Worm (Caenorhabditis elegans) whole organism, L3 larva: ENCODE measurements around the gene trpp-9.

Experiments
- ZK546.5 ChIP-seq: sonication (generic microtip); optimal IDR thresholded peaks from 2 replicates; lab custom pipeline; 2017; ENCODE audit warnings: missing biosample characterization, missing genetic modification characterization
- aly-2 ChIP-seq: fragments of 150-350 bp; optimal IDR thresholded peaks from 2 replicates; lab custom pipeline; 2014; ENCODE audit warnings: missing biosample characterization, missing genetic modification characterization
- ceh-16 ChIP-seq: sonication (generic microtip); optimal IDR thresholded peaks from 2 replicates; lab custom pipeline; 2017; ENCODE audit warnings: missing biosample characterization, missing genetic modification characterization
- ceh-28 ChIP-seq: fragments of 150-350 bp; optimal IDR thresholded peaks from 2 replicates; lab custom pipeline; 2014; ENCODE audit warnings: missing biosample characterization, missing genetic modification reagents, missing genetic modification characterization
- ceh-82 ChIP-seq: fragments of 150-350 bp; optimal IDR thresholded peaks from 2 replicates; lab custom pipeline; 2014; ENCODE audit warnings: missing biosample characterization, missing genetic modification characterization
- ceh-9 ChIP-seq: sonication (generic microtip); optimal IDR thresholded peaks from 2 replicates; lab custom pipeline; 2018; ENCODE audit warnings: missing biosample characterization, missing genetic modification characterization
- daf-12 ChIP-seq: fragments of 150-350 bp; optimal IDR thresholded peaks from 2 replicates; lab custom pipeline; 2014; ENCODE audit warnings: missing biosample characterization, missing genetic modification reagents, missing genetic modification characterization
- egl-27 ChIP-seq: sonication (generic microtip); optimal IDR thresholded peaks from 4 replicates; lab custom pipeline; 2017; ENCODE audit warnings: missing biosample characterization, missing genetic modification reagents, missing genetic modification characterization
- egl-5 ChIP-seq: fragments of 150-350 bp; optimal IDR thresholded peaks from 2 replicates; lab custom pipeline; 2017; ENCODE audit warnings: missing biosample characterization, missing genetic modification reagents, missing genetic modification characterization, inconsistent platforms
- elt-1 ChIP-seq: fragments of 150-350 bp; optimal IDR thresholded peaks from 2 replicates; lab custom pipeline; 2014; ENCODE audit warnings: missing biosample characterization, missing genetic modification characterization
- elt-2 ChIP-seq: sonication (generic microtip); optimal IDR thresholded peaks from 2 replicates; lab custom pipeline; 2016; ENCODE audit warnings: missing genetic modification reagents, mild to moderate bottlenecking, missing genetic modification characterization, missing compliant biosample characterization
- elt-3 ChIP-seq, 3 experiments: fragments of 150-350 bp in 1 of 3; sonication (generic microtip) in 2 of 3; optimal IDR thresholded peaks; 2 replicates in 2 of 3; 4 replicates in 1 of 3; lab custom pipeline; 2014 to 2017; ENCODE audit warnings: missing biosample characterization in 3 of 3, missing genetic modification characterization in 3 of 3
- eor-1 ChIP-seq, 2 experiments: fragments of 150-350 bp; optimal IDR thresholded peaks; 2 replicates each; lab custom pipeline; 2014 to 2018; ENCODE audit warnings: missing biosample characterization in 2 of 2, missing genetic modification characterization in 2 of 2
- fkh-10 ChIP-seq: sonication (generic microtip); optimal IDR thresholded peaks from 2 replicates; lab custom pipeline; 2017; ENCODE audit warnings: missing biosample characterization, missing genetic modification reagents, missing genetic modification characterization
- fkh-2 ChIP-seq: fragments of 150-350 bp; optimal IDR thresholded peaks from 2 replicates; lab custom pipeline; 2014; ENCODE audit warnings: missing biosample characterization, missing genetic modification reagents, missing genetic modification characterization
- fos-1 ChIP-seq: fragments of 150-350 bp; optimal IDR thresholded peaks from 2 replicates; lab custom pipeline; 2014; ENCODE audit warnings: missing biosample characterization, missing genetic modification characterization
- hmg-11 ChIP-seq: sonication (generic microtip); optimal IDR thresholded peaks from 2 replicates; lab custom pipeline; 2016; ENCODE audit warnings: missing genetic modification characterization, missing compliant biosample characterization
- jun-1 ChIP-seq: fragments of 150-350 bp; optimal IDR thresholded peaks from 2 replicates; lab custom pipeline; 2014; ENCODE audit warnings: missing biosample characterization, missing genetic modification reagents, missing genetic modification characterization
- lin-15B ChIP-seq: fragments of 150-350 bp; optimal IDR thresholded peaks from 2 replicates; lab custom pipeline; 2014; ENCODE audit warnings: missing biosample characterization, missing genetic modification characterization
- lin-39 ChIP-seq: fragments of 150-350 bp; optimal IDR thresholded peaks from 2 replicates; lab custom pipeline; 2018; ENCODE audit warnings: missing biosample characterization, missing genetic modification reagents, missing genetic modification characterization
- lsy-12 ChIP-seq: sonication (generic microtip); optimal IDR thresholded peaks from 2 replicates; lab custom pipeline; 2016; ENCODE audit warnings: mild to moderate bottlenecking, missing genetic modification characterization, missing compliant biosample characterization
- mdl-1 ChIP-seq: fragments of 150-350 bp; optimal IDR thresholded peaks from 2 replicates; lab custom pipeline; 2014; ENCODE audit warnings: missing biosample characterization, missing genetic modification characterization
- nfya-1 ChIP-seq: sonication (generic microtip); optimal IDR thresholded peaks from 2 replicates; lab custom pipeline; 2017; ENCODE audit warnings: missing genetic modification characterization, mild to moderate bottlenecking, missing compliant biosample characterization, antibody characterized with exemption, moderate library complexity; ENCODE audit not compliant: insufficient read depth
- nhr-11 ChIP-seq: fragments of 150-350 bp; optimal IDR thresholded peaks from 2 replicates; lab custom pipeline; 2014; ENCODE audit warnings: missing biosample characterization, missing genetic modification characterization
- nhr-23 ChIP-seq: fragments of 150-350 bp; optimal IDR thresholded peaks from 2 replicates; lab custom pipeline; 2014; ENCODE audit warnings: missing biosample characterization, missing genetic modification reagents, missing genetic modification characterization
- nhr-25 ChIP-seq: sonication (generic microtip); optimal IDR thresholded peaks from 2 replicates; lab custom pipeline; 2017; ENCODE audit warnings: missing biosample characterization, missing genetic modification characterization
- nhr-28 ChIP-seq: fragments of 150-350 bp; optimal IDR thresholded peaks from 2 replicates; lab custom pipeline; 2014; ENCODE audit warnings: missing biosample characterization, missing genetic modification characterization
- nhr-43 ChIP-seq: sonication (generic microtip); optimal IDR thresholded peaks from 2 replicates; lab custom pipeline; 2016; ENCODE audit warnings: mild to moderate bottlenecking, missing genetic modification characterization, missing compliant biosample characterization; ENCODE audit not compliant: poor library complexity, severe bottlenecking
- nhr-67 ChIP-seq: fragments of 150-350 bp; optimal IDR thresholded peaks from 2 replicates; lab custom pipeline; 2014; ENCODE audit warnings: missing biosample characterization, missing genetic modification characterization
- nhr-77 ChIP-seq: fragments of 150-350 bp; optimal IDR thresholded peaks from 2 replicates; lab custom pipeline; 2014; ENCODE audit warnings: missing biosample characterization, missing genetic modification characterization
- pha-4 ChIP-seq: fragments of 150-350 bp; optimal IDR thresholded peaks from 2 replicates; lab custom pipeline; 2014; ENCODE audit warnings: missing biosample characterization, missing genetic modification reagents, missing genetic modification characterization
- pqm-1 ChIP-seq: fragments of 150-350 bp; optimal IDR thresholded peaks from 2 replicates; lab custom pipeline; 2017; ENCODE audit warnings: missing biosample characterization, missing genetic modification characterization, inconsistent platforms
- skn-1 ChIP-seq: fragments of 150-350 bp; optimal IDR thresholded peaks from 2 replicates; lab custom pipeline; 2014; ENCODE audit warnings: missing biosample characterization, missing genetic modification characterization
- snpc-4 ChIP-seq: fragments of 150-350 bp; optimal IDR thresholded peaks from 2 replicates; lab custom pipeline; 2014; ENCODE audit warnings: missing biosample characterization, missing genetic modification characterization
- tbx-2 ChIP-seq: sonication (generic microtip); optimal IDR thresholded peaks from 2 replicates; lab custom pipeline; 2016; ENCODE audit warnings: mild to moderate bottlenecking, missing genetic modification characterization, missing compliant biosample characterization
- unc-39 ChIP-seq: sonication (generic microtip); optimal IDR thresholded peaks from 4 replicates; lab custom pipeline; 2017; ENCODE audit warnings: missing biosample characterization, missing genetic modification characterization
- zag-1 ChIP-seq: fragments of 150-350 bp; optimal IDR thresholded peaks from 2 replicates; lab custom pipeline; 2014; ENCODE audit warnings: missing biosample characterization, missing genetic modification characterization
- ztf-11 ChIP-seq: fragments of 150-350 bp; optimal IDR thresholded peaks from 2 replicates; lab custom pipeline; 2014; ENCODE audit warnings: missing biosample characterization, missing genetic modification characterization
- ztf-4 ChIP-seq: fragments of 150-350 bp; optimal IDR thresholded peaks from 2 replicates; lab custom pipeline; 2014; ENCODE audit warnings: missing biosample characterization, missing genetic modification characterization

Gene trpp-9

DNA sequence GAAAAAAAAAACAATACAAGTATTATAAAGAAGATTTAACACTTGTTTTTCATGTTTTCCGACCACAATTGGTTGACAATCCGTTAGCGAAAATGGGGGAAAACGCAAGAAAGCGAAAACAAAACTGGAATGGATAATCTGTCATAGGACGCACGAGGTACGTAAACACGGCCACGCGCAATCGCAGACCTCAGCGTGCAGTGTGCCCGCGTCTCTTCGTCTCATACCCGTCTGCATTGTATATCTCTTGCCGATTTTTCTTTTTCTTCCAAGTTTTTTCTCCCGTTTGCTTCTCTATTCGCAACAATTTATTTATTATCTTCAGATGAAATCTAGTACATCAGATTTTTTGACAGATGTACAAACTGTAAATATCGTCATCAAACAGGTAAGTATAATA lies at the start of gene trpp-9:
Gene trpp-9 (plus strand): TSS at position 261 of the 400 bp plus-strand sequence.
- TF ChIP-seq ZK546.5 (no peak), nhr-23 (peak; percentile 59), nhr-28 (tag; lab: Kevin White, UChicago) (no peak), lin-15B (tag; lab: Kevin White, UChicago) (no peak), daf-12 (tag; lab: Kevin White, UChicago) (no peak), ceh-28 (tag; lab: Kevin White, UChicago) (no peak), ztf-11 (tag; lab: Kevin White, UChicago) (no peak), eor-1 (tag; optimal IDR thresholded peaks at IDR 0.05; lab: Kevin White, UChicago) (no peak), egl-27 (tag; lab: Kevin White, UChicago) (no peak), lsy-12 (tag; lab: Kevin White, UChicago) (no peak), pqm-1 (tag; lab: Kevin White, UChicago) (no peak), tbx-2 (no peak), elt-3 (tag; optimal IDR thresholded peaks at IDR 0.05; lab: Kevin White, UChicago) (no peak), mdl-1 (tag; lab: Kevin White, UChicago) (peak; percentile 14), ztf-4 (no peak), zag-1 (tag; lab: Kevin White, UChicago) (no peak), elt-2 (tag; lab: Kevin White, UChicago) (peak; percentile 13), snpc-4 (tag; lab: Kevin White, UChicago) (peak; percentile 52), egl-5 (tag; lab: Kevin White, UChicago) (peak; percentile 76), nhr-25 (tag; lab: Kevin White, UChicago) (peak; percentile 66), ceh-16 (tag; lab: Kevin White, UChicago) (no peak), nfya-1 (tag; lab: Kevin White, UChicago) (peak; percentile 58), elt-1 (tag; lab: Kevin White, UChicago) (peak; percentile 74), nhr-77 (tag; lab: Kevin White, UChicago) (no peak), lin-39 (tag; lab: Kevin White, UChicago) (peak; percentile 79), nhr-43 (tag; lab: Kevin White, UChicago) (peak; percentile 42), fkh-10 (GFP tag; lab: Kevin White, UChicago) (no peak), hmg-11 (tag; lab: Kevin White, UChicago) (peak; percentile 82), unc-39 (tag; lab: Kevin White, UChicago) (no peak), jun-1 (tag; lab: Kevin White, UChicago) (no peak), ceh-9 (tag; lab: Kevin White, UChicago) (no peak)

ce11 chrX:11515381-11515780 lies 48.3 kb upstream of the trpp-9 start:
- no peak for TF ChIP-seq nhr-11 (tag; lab: Kevin White, UChicago)
- TF ChIP-seq elt-2 (tag; lab: Kevin White, UChicago): peak; percentile 98
- TF ChIP-seq fos-1 (tag; lab: Kevin White, UChicago): peak; percentile 3
- no peak for TF ChIP-seq elt-1 (tag; lab: Kevin White, UChicago)
- TF ChIP-seq pqm-1 (tag; lab: Kevin White, UChicago): peak; percentile 88
- TF ChIP-seq skn-1 (tag; lab: Kevin White, UChicago): peak; percentile 76
- TF ChIP-seq jun-1 (tag; lab: Kevin White, UChicago): peak; percentile 92
- TF ChIP-seq pha-4 (tag; lab: Kevin White, UChicago): peak; percentile 23

DNA sequence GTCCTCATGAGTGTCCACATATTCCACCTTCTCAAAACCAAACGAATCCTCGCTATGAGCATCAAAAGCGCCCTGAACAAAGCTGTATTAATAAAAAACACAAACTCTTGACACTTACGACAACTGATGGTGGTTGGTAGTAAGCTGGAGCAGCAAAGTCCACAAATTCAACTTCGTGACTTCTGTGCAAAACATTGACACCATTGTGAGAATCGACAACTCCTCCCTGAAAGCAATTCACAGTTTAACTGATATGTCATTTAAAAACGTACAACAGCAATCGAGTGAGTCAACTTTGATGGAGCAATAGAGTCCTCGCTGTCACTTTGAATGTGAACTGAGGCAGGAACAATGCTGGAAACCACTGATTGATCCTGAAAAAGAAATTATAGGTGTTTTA lies 46.3 kb upstream of the trpp-9 start:
- TF ChIP-seq jun-1 (tag; lab: Kevin White, UChicago) (no peak), fkh-2 (tag; lab: Kevin White, UChicago) (no peak), ztf-11 (tag; lab: Kevin White, UChicago) (no peak), nhr-67 (tag; lab: Kevin White, UChicago) (no peak), nhr-77 (tag; lab: Kevin White, UChicago) (no peak), fos-1 (tag; lab: Kevin White, UChicago) (no peak), aly-2 (tag; lab: Kevin White, UChicago) (no peak), tbx-2 (no peak), hmg-11 (tag; lab: Kevin White, UChicago) (no peak), egl-27 (tag; lab: Kevin White, UChicago) (no peak), eor-1 (tag; optimal IDR thresholded peaks at IDR 0.05; lab: Kevin White, UChicago) (no peak), ceh-82 (tag; lab: Kevin White, UChicago) (no peak), ceh-16 (tag; lab: Kevin White, UChicago) (no peak)
